Fruit fly (Drosophila melanogaster) whole organism, embryonic: Measurements from ENCODE around the gene Hmr.

ENCODE experiments used
- CG11085 ChIP-seq: fragments of 200-800 bp; sonication (Bioruptor generic); IDR thresholded peaks from 2 replicates; pipeline ENCODE4 v1.3.6; 2022; ENCODE audit warnings: missing biosample characterization, missing genetic modification characterization
- CG11247 ChIP-seq: fragments of 200-800 bp; sonication (Bioruptor generic); IDR thresholded peaks from 2 replicates; pipeline ENCODE4 v1.3.6; 2022; ENCODE audit warnings: missing biosample characterization, missing genetic modification characterization
- CG11456 ChIP-seq: fragments of 200-800 bp; sonication (Bioruptor generic); IDR thresholded peaks from 3 replicates; pipeline ENCODE4 v1.3.6; 2022; ENCODE audit warnings: missing biosample characterization, missing genetic modification characterization
- CG12104 ChIP-seq: fragments of 200-800 bp; sonication (Bioruptor generic); optimal IDR thresholded peaks from 3 replicates; lab custom pipeline; 2016; ENCODE audit warnings: missing biosample characterization, missing genetic modification characterization
- CG1233 ChIP-seq: fragments of 200-800 bp; sonication (Bioruptor generic); optimal IDR thresholded peaks from 4 replicates; lab custom pipeline; 2018; ENCODE audit warnings: missing biosample characterization, mild to moderate bottlenecking, missing genetic modification characterization
- CG12942 ChIP-seq: fragments of 200-800 bp; sonication (Bioruptor generic); optimal IDR thresholded peaks from 3 replicates; lab custom pipeline; 2016; ENCODE audit warnings: missing biosample characterization, missing genetic modification characterization
- CG13296 ChIP-seq: fragments of 200-800 bp; sonication (Bioruptor generic); optimal IDR thresholded peaks from 3 replicates; lab custom pipeline; 2018; ENCODE audit warnings: missing biosample characterization, mild to moderate bottlenecking, missing genetic modification characterization
- CG13424 ChIP-seq: fragments of 200-800 bp; sonication (Bioruptor generic); optimal IDR thresholded peaks from 2 replicates; lab custom pipeline; 2019; ENCODE audit warnings: missing biosample characterization, mild to moderate bottlenecking, missing genetic modification characterization, moderate library complexity
- CG15269 ChIP-seq: fragments of 200-800 bp; sonication (Bioruptor generic); optimal IDR thresholded peaks from 2 replicates; lab custom pipeline; 2018; ENCODE audit warnings: missing biosample characterization, mild to moderate bottlenecking, missing genetic modification characterization, moderate library complexity
- CG17385 ChIP-seq: fragments of 200-800 bp; sonication (Bioruptor generic); optimal IDR thresholded peaks from 3 replicates; lab custom pipeline; 2018; ENCODE audit warnings: missing biosample characterization, mild to moderate bottlenecking, missing genetic modification characterization
- CG17802 ChIP-seq: fragments of 200-800 bp; sonication (Bioruptor generic); optimal IDR thresholded peaks from 2 replicates; lab custom pipeline; 2018; ENCODE audit warnings: missing biosample characterization, mild to moderate bottlenecking, missing genetic modification characterization, moderate library complexity
- CG2889 ChIP-seq: fragments of 200-800 bp; sonication (Bioruptor generic); IDR thresholded peaks from 3 replicates; pipeline ENCODE4 v1.3.6; 2022; ENCODE audit warnings: missing biosample characterization, missing genetic modification characterization
- CG32772 ChIP-seq: fragments of 200-800 bp; sonication (Bioruptor generic); IDR thresholded peaks from 2 replicates; pipeline ENCODE4 v1.3.6; 2022; ENCODE audit warnings: missing biosample characterization, missing genetic modification characterization
- CG43689 ChIP-seq: fragments of 200-800 bp; sonication (Bioruptor generic); IDR thresholded peaks from 2 replicates; pipeline ENCODE4 v1.3.6; 2022; ENCODE audit warnings: missing biosample characterization, missing genetic modification characterization
- CG4424 ChIP-seq: fragments of 200-800 bp; sonication (Bioruptor generic); optimal IDR thresholded peaks from 3 replicates; lab custom pipeline; 2016; ENCODE audit warnings: missing biosample characterization, missing genetic modification characterization
- CG7357 ChIP-seq: fragments of 200-800 bp; sonication (Bioruptor generic); IDR thresholded peaks from 3 replicates; pipeline ENCODE4 v1.3.6; 2022; ENCODE audit warnings: missing biosample characterization, missing genetic modification characterization
- CG7987 ChIP-seq: fragments of 200-800 bp; sonication (Bioruptor generic); optimal IDR thresholded peaks from 2 replicates; lab custom pipeline; 2018; ENCODE audit warnings: missing biosample characterization, mild to moderate bottlenecking, missing genetic modification characterization, moderate library complexity
- CG8388 ChIP-seq: fragments of 200-800 bp; sonication (Bioruptor generic); optimal IDR thresholded peaks from 2 replicates; lab custom pipeline; 2019; ENCODE audit warnings: missing biosample characterization, mild to moderate bottlenecking, missing genetic modification characterization, moderate library complexity
- CG9797 ChIP-seq: fragments of 200-800 bp; sonication (Bioruptor generic); optimal IDR thresholded peaks from 3 replicates; lab custom pipeline; 2018; ENCODE audit warnings: missing biosample characterization, mild to moderate bottlenecking, missing genetic modification characterization
- CG9876 ChIP-seq: fragments of 200-800 bp; sonication (Bioruptor generic); optimal IDR thresholded peaks from 2 replicates; lab custom pipeline; 2016; ENCODE audit warnings: missing biosample characterization, missing genetic modification characterization
- D ChIP-seq, 2 experiments: fragments of 200-800 bp in 1 of 2; fragments of >200 bp in 1 of 2; sonication (Bioruptor generic) in 1 of 2; optimal IDR thresholded peaks; 2 replicates in 1 of 2; 3 replicates in 1 of 2; lab custom pipeline; 2017; ENCODE audit warnings: mild to moderate bottlenecking in 1 of 2, missing biosample characterization in 1 of 2, missing genetic modification characterization in 1 of 2, missing genetic modification reagents in 1 of 2
- Dad ChIP-seq: fragments of 200-800 bp; sonication (Bioruptor generic); optimal IDR thresholded peaks from 3 replicates; lab custom pipeline; 2016; ENCODE audit warnings: missing biosample characterization, missing genetic modification characterization
- Dbx ChIP-seq: fragments of 200-800 bp; sonication (Bioruptor generic); IDR thresholded peaks from 3 replicates; pipeline ENCODE4 v1.3.6; 2022; ENCODE audit warnings: missing biosample characterization, missing genetic modification characterization
- Dip3 ChIP-seq: fragments of 200-800 bp; sonication (Bioruptor generic); optimal IDR thresholded peaks from 3 replicates; lab custom pipeline; 2016; ENCODE audit warnings: missing biosample characterization, missing genetic modification characterization
- Eip74EF ChIP-seq, 2 experiments: fragments of 200-800 bp in 1 of 2; fragments of >200 bp in 1 of 2; sonication (Bioruptor generic) in 1 of 2; optimal IDR thresholded peaks; 2 replicates each; lab custom pipeline; 2017 to 2019; ENCODE audit warnings: missing biosample characterization in 2 of 2, missing genetic modification characterization in 2 of 2, mild to moderate bottlenecking in 1 of 2, moderate library complexity in 1 of 2
- Lpt ChIP-seq: fragments of >200 bp; optimal IDR thresholded peaks from 2 replicates; lab custom pipeline; 2018; ENCODE audit warnings: missing biosample characterization, missing genetic modification characterization
- Pdp1 ChIP-seq, 2 experiments: fragments of 200-800 bp; sonication (Bioruptor generic); optimal IDR thresholded peaks; 3 replicates each; lab custom pipeline; 2016; ENCODE audit warnings: missing biosample characterization in 2 of 2, missing genetic modification characterization in 2 of 2, mild to moderate bottlenecking in 1 of 2, moderate library complexity in 1 of 2
- Side ChIP-seq: fragments of 200-800 bp; sonication (Bioruptor generic); optimal IDR thresholded peaks from 2 replicates; lab custom pipeline; 2016; ENCODE audit warnings: missing biosample characterization, missing genetic modification characterization
- Taf1 ChIP-seq: fragments of 200-800 bp; sonication (Bioruptor generic); IDR thresholded peaks from 2 replicates; pipeline ENCODE4 v1.3.6; 2022; ENCODE audit warnings: missing biosample characterization, missing genetic modification characterization
- Xrp1 ChIP-seq: fragments of 200-800 bp; sonication (Bioruptor generic); IDR thresholded peaks from 2 replicates; pipeline ENCODE4 v1.3.6; 2022; ENCODE audit warnings: missing biosample characterization, missing genetic modification characterization
- ap ChIP-seq: fragments of 200-800 bp; sonication (Bioruptor generic); IDR thresholded peaks from 2 replicates; pipeline ENCODE4 v1.3.6; 2022; ENCODE audit warnings: missing biosample characterization, missing genetic modification characterization
- ara ChIP-seq: fragments of 200-800 bp; sonication (Bioruptor generic); IDR thresholded peaks from 2 replicates; pipeline ENCODE4 v1.3.6; 2022; ENCODE audit warnings: missing biosample characterization, missing genetic modification characterization
- br ChIP-seq: fragments of >200 bp; optimal IDR thresholded peaks from 2 replicates; lab custom pipeline; 2017
- bsh ChIP-seq, 2 experiments: fragments of 200-800 bp; sonication (Bioruptor generic); optimal IDR thresholded peaks; 2 replicates each; lab custom pipeline; 2017 to 2018; ENCODE audit warnings: mild to moderate bottlenecking in 2 of 2, missing biosample characterization in 2 of 2, missing genetic modification characterization in 2 of 2, moderate library complexity in 1 of 2
- dan ChIP-seq: fragments of 200-800 bp; sonication (Bioruptor generic); IDR thresholded peaks from 2 replicates; pipeline ENCODE4 v1.3.6; 2022; ENCODE audit warnings: missing biosample characterization, missing genetic modification characterization
- dati ChIP-seq: fragments of 200-800 bp; sonication (Bioruptor generic); IDR thresholded peaks from 2 replicates; pipeline ENCODE4 v1.3.6; 2022; ENCODE audit warnings: missing biosample characterization, missing genetic modification characterization
- dmrt11E ChIP-seq: fragments of 200-800 bp; sonication (Bioruptor generic); optimal IDR thresholded peaks from 3 replicates; lab custom pipeline; 2018; ENCODE audit warnings: missing biosample characterization, mild to moderate bottlenecking, missing genetic modification characterization, moderate library complexity
- fd96Cb ChIP-seq: fragments of 200-800 bp; sonication (Bioruptor generic); optimal IDR thresholded peaks from 2 replicates; lab custom pipeline; 2018; ENCODE audit warnings: missing biosample characterization, mild to moderate bottlenecking, missing genetic modification characterization, moderate library complexity
- hth ChIP-seq: fragments of >200 bp; optimal IDR thresholded peaks from 2 replicates; lab custom pipeline; 2017; ENCODE audit warnings: inconsistent platforms
- lbe ChIP-seq: fragments of 200-800 bp; sonication (Bioruptor generic); optimal IDR thresholded peaks from 2 replicates; lab custom pipeline; 2016; ENCODE audit warnings: missing biosample characterization, mild to moderate bottlenecking, missing genetic modification characterization
- nerfin-2 ChIP-seq: fragments of 200-800 bp; sonication (Bioruptor generic); IDR thresholded peaks from 2 replicates; pipeline ENCODE4 v1.3.6; 2022; ENCODE audit warnings: missing biosample characterization, missing genetic modification characterization; ENCODE audit not compliant: partially characterized antibody
- otp ChIP-seq: fragments of 200-800 bp; sonication (Bioruptor generic); IDR thresholded peaks from 3 replicates; pipeline ENCODE4, ENCODE4 v1.3.6; 2022; ENCODE audit warnings: missing biosample characterization, missing genetic modification characterization
- sens ChIP-seq: fragments of 200-800 bp; sonication (Bioruptor generic); peaks from one replicate; lab custom pipeline; 2016; ENCODE audit warnings: missing biosample characterization, missing genetic modification characterization
- sisA ChIP-seq: fragments of 200-800 bp; sonication (Bioruptor generic); IDR thresholded peaks from 2 replicates; pipeline ENCODE4 v1.3.6; 2022; ENCODE audit warnings: missing biosample characterization, missing genetic modification characterization
- stwl ChIP-seq: fragments of 200-800 bp; sonication (Bioruptor generic); optimal IDR thresholded peaks from 3 replicates; lab custom pipeline; 2018; ENCODE audit warnings: missing biosample characterization, mild to moderate bottlenecking, missing genetic modification characterization, moderate library complexity
- unc-4 ChIP-seq: fragments of 200-800 bp; sonication (Bioruptor generic); IDR thresholded peaks from 2 replicates; pipeline ENCODE4 v1.3.6; 2022; ENCODE audit warnings: missing biosample characterization, missing genetic modification characterization; ENCODE audit not compliant: partially characterized antibody
- unpg ChIP-seq: fragments of 200-800 bp; sonication (Bioruptor generic); optimal IDR thresholded peaks from 3 replicates; lab custom pipeline; 2018; ENCODE audit warnings: missing biosample characterization, mild to moderate bottlenecking, missing genetic modification characterization, moderate library complexity
- yki ChIP-seq: fragments of >200 bp; optimal IDR thresholded peaks from 3 replicates; lab custom pipeline; 2018
- zen ChIP-seq: fragments of 200-800 bp; sonication (Bioruptor generic); optimal IDR thresholded peaks from 3 replicates; lab custom pipeline; 2018; ENCODE audit warnings: missing biosample characterization, mild to moderate bottlenecking, missing genetic modification characterization, moderate library complexity
- zfh2 ChIP-seq: fragments of 200-800 bp; sonication (Bioruptor generic); optimal IDR thresholded peaks from 2 replicates; lab custom pipeline; 2016; ENCODE audit warnings: missing biosample characterization, missing genetic modification characterization

The Hmr gene

dm6 chrX:10600254-10600916 lies 4.7 kb upstream of the Hmr start (continued):
- TF ChIP-seq sens (GFP tag; lab: Kevin White, UChicago) = peak; percentile 86
- peak; percentile 62; the same call in 1 of the 2 replicates for TF ChIP-seq CG11085
- no peak for TF ChIP-seq CG17802 (tag; lab: Kevin White, UChicago)
- TF ChIP-seq CG9797 (GFP tag; lab: Kevin White, UChicago) = no peak
- TF ChIP-seq ap (GFP tag; lab: Robert Waterston, UW) = peak; percentile 55
- no peak for TF ChIP-seq CG7357 (GFP tag; lab: Robert Waterston, UW)
- TF ChIP-seq Dbx (GFP tag; lab: Robert Waterston, UW) = peak; percentile 47; the same call in 1 of the 3 replicates
- no peak for TF ChIP-seq CG11247 (GFP tag; lab: Robert Waterston, UW)
- TF ChIP-seq Dip3 (GFP tag; lab: Kevin White, UChicago) = peak; percentile 39
- peak; percentile 29; the same call in 1 of the 2 replicates for TF ChIP-seq Taf1
- TF ChIP-seq CG2889 = peak; percentile 60; the same call in 2 of the 3 replicates
- TF ChIP-seq dati (GFP tag; lab: Robert Waterston, UW) = peak; percentile 62; the same call in 1 of the 2 replicates
- TF ChIP-seq zen (tag; lab: Kevin White, UChicago) = peak; percentile 24
- TF ChIP-seq dmrt11E (tag; lab: Kevin White, UChicago) = peak; percentile 21
- peak; percentile 59 for TF ChIP-seq CG15269 (tag; lab: Kevin White, UChicago)
- peak in 1 of 2 experiments; percentile 7 for TF ChIP-seq Eip74EF (GFP tag; optimal IDR thresholded peaks at IDR 0.05; lab: Kevin White, UChicago)
- no peak for TF ChIP-seq CG43689
- peak; percentile 53 for TF ChIP-seq CG4424 (GFP tag; lab: Kevin White, UChicago)
- no peak for TF ChIP-seq yki (lab: Kevin White, UChicago)
- peak; percentile 21 for TF ChIP-seq CG13296 (GFP tag; lab: Kevin White, UChicago)
- TF ChIP-seq sisA (GFP tag; lab: Robert Waterston, UW) = peak; percentile 68
- no peak for TF ChIP-seq dan (GFP tag; lab: Robert Waterston, UW)
- TF ChIP-seq CG12104 (GFP tag; lab: Kevin White, UChicago) = no peak
- TF ChIP-seq br (lab: Kevin White, UChicago) = no peak
- TF ChIP-seq Lpt (GFP tag; lab: Kevin White, UChicago) = no peak
- TF ChIP-seq nerfin-2 = no peak
- TF ChIP-seq Side (GFP tag; lab: Kevin White, UChicago) = peak; percentile 18
- no peak for TF ChIP-seq stwl (tag; lab: Kevin White, UChicago)
- peak; percentile 47 for TF ChIP-seq unpg (GFP tag; lab: Kevin White, UChicago)
- TF ChIP-seq fd96Cb (tag; lab: Kevin White, UChicago) = peak; percentile 55
- peak; percentile 46 for TF ChIP-seq CG13424 (tag; lab: Kevin White, UChicago)
- TF ChIP-seq ara = peak; percentile 43; the same call in 1 of the 2 replicates
- peak; percentile 53 to 55 for TF ChIP-seq Pdp1 (GFP tag; optimal IDR thresholded peaks at IDR 0.05; lab: Kevin White, UChicago)
- peak; percentile 24 for TF ChIP-seq CG8388 (GFP tag; lab: Kevin White, UChicago)
- no peak for TF ChIP-seq hth (lab: Kevin White, UChicago)
- TF ChIP-seq CG7987 = no peak
- TF ChIP-seq CG11456 (GFP tag; lab: Robert Waterston, UW) = peak; percentile 61; the same call in 1 of the 3 replicates
- TF ChIP-seq Xrp1 (GFP tag; lab: Robert Waterston, UW) = peak; percentile 62; the same call in 1 of the 2 replicates
- TF ChIP-seq CG9876 (GFP tag; lab: Kevin White, UChicago) = no peak
- no peak for TF ChIP-seq CG12942 (GFP tag; lab: Kevin White, UChicago)
- TF ChIP-seq zfh2 (GFP tag; lab: Kevin White, UChicago) = peak; percentile 21
- no peak for TF ChIP-seq lbe (GFP tag; lab: Kevin White, UChicago)
- no peak for TF ChIP-seq D (optimal IDR thresholded peaks at IDR 0.05; lab: Kevin White, UChicago)
- TF ChIP-seq D (GFP tag; optimal IDR thresholded peaks at IDR 0.05; lab: Kevin White, UChicago) = peak; percentile 11
- TF ChIP-seq CG1233 (GFP tag; lab: Kevin White, UChicago) = peak; percentile 41
- TF ChIP-seq CG32772 (GFP tag; lab: Robert Waterston, UW) = peak; percentile 49; the same call in 1 of the 2 replicates
- peak; percentile 64; the same call in 1 of the 3 replicates for TF ChIP-seq otp (GFP tag; lab: Robert Waterston, UW)
- TF ChIP-seq unc-4 (GFP tag; lab: Robert Waterston, UW) = no peak
- TF ChIP-seq Dad (GFP tag; lab: Kevin White, UChicago) = peak; percentile 24
- TF ChIP-seq CG17385 (GFP tag; lab: Kevin White, UChicago) = peak; percentile 36
- peak in 1 of 2 experiments; percentile 66 for TF ChIP-seq bsh (GFP tag; optimal IDR thresholded peaks at IDR 0.05; lab: Kevin White, UChicago)
